Fruit fly (Drosophila melanogaster) whole organism, pupa: ENCODE results near the gene stg.

Experiments used
- CG10348 ChIP-seq: fragments of 200-800 bp; sonication (Bioruptor generic); IDR thresholded peaks from 2 replicates; pipeline ENCODE4 v1.3.6; 2022; ENCODE audit warnings: missing biosample characterization, missing genetic modification characterization
- CG12605 ChIP-seq: fragments of 200-800 bp; sonication (Bioruptor generic); IDR thresholded peaks from 2 replicates; pipeline ENCODE4 v1.3.6; 2022; ENCODE audit warnings: missing biosample characterization, missing genetic modification characterization
- CG13204 ChIP-seq: fragments of 200-800 bp; sonication (Bioruptor generic); optimal IDR thresholded peaks from 2 replicates; lab custom pipeline; 2018; ENCODE audit warnings: missing biosample characterization, mild to moderate bottlenecking, missing genetic modification characterization, moderate library complexity
- CG14655 ChIP-seq: fragments of 200-800 bp; sonication (Bioruptor generic); optimal IDR thresholded peaks from 3 replicates; lab custom pipeline; 2017; ENCODE audit warnings: mild to moderate bottlenecking, missing biosample characterization, missing genetic modification reagents, missing genetic modification characterization
- CG15710 ChIP-seq: fragments of 200-800 bp; sonication (Bioruptor generic); optimal IDR thresholded peaks from 2 replicates; lab custom pipeline; 2018; ENCODE audit warnings: missing biosample characterization, mild to moderate bottlenecking, missing genetic modification characterization, moderate library complexity
- CG17806 ChIP-seq: fragments of 200-800 bp; sonication (Bioruptor generic); optimal IDR thresholded peaks from 2 replicates; lab custom pipeline; 2018; ENCODE audit warnings: missing biosample characterization, mild to moderate bottlenecking, missing genetic modification characterization, moderate library complexity
- CG32121 ChIP-seq: fragments of 200-800 bp; sonication (Bioruptor generic); IDR thresholded peaks from 2 replicates; pipeline ENCODE4 v1.3.6; 2022; ENCODE audit warnings: missing biosample characterization, missing genetic modification characterization
- CG34367 ChIP-seq: fragments of 200-800 bp; sonication (Bioruptor generic); optimal IDR thresholded peaks from 2 replicates; lab custom pipeline; 2018; ENCODE audit warnings: missing biosample characterization, mild to moderate bottlenecking, missing genetic modification characterization
- CG4496 ChIP-seq: fragments of 200-800 bp; sonication (Bioruptor generic); IDR thresholded peaks from 3 replicates; pipeline ENCODE4 v1.3.6; 2022; ENCODE audit warnings: missing biosample characterization, missing genetic modification characterization
- CG8159 ChIP-seq: fragments of 200-800 bp; sonication (Bioruptor generic); optimal IDR thresholded peaks from 3 replicates; lab custom pipeline; 2018; ENCODE audit warnings: missing biosample characterization, mild to moderate bottlenecking, missing genetic modification characterization, moderate library complexity
- CG8301 ChIP-seq: fragments of 200-800 bp; sonication (Bioruptor generic); optimal IDR thresholded peaks from 2 replicates; lab custom pipeline; 2018; ENCODE audit warnings: missing biosample characterization, mild to moderate bottlenecking, missing genetic modification characterization
- CG9948 ChIP-seq: fragments of 200-800 bp; sonication (Bioruptor generic); optimal IDR thresholded peaks from 2 replicates; lab custom pipeline; 2018; ENCODE audit warnings: missing biosample characterization, mild to moderate bottlenecking, missing genetic modification characterization, moderate library complexity
- D1 ChIP-seq: fragments of 200-800 bp; sonication (Bioruptor generic); optimal IDR thresholded peaks from 2 replicates; lab custom pipeline; 2018; ENCODE audit warnings: missing biosample characterization, mild to moderate bottlenecking, missing genetic modification characterization, moderate library complexity
- EcR ChIP-seq: fragments of 200-800 bp; sonication (Bioruptor generic); optimal IDR thresholded peaks from 3 replicates; lab custom pipeline; 2019; ENCODE audit warnings: missing biosample characterization, missing genetic modification characterization, mild to moderate bottlenecking, moderate library complexity, missing genetic modification reagents
- Ets98B ChIP-seq: fragments of 200-800 bp; sonication (Bioruptor generic); IDR thresholded peaks from 2 replicates; pipeline ENCODE4 v1.3.6; 2022; ENCODE audit warnings: missing biosample characterization, missing genetic modification characterization
- Pif1A ChIP-seq: fragments of 200-800 bp; sonication (Bioruptor generic); optimal IDR thresholded peaks from 3 replicates; lab custom pipeline; 2016; ENCODE audit warnings: missing biosample characterization, missing genetic modification characterization
- Pif1B ChIP-seq: fragments of 200-800 bp; sonication (Bioruptor generic); optimal IDR thresholded peaks from 3 replicates; lab custom pipeline; 2016; ENCODE audit warnings: missing biosample characterization, missing genetic modification characterization
- Snoo ChIP-seq: fragments of 200-800 bp; sonication (Bioruptor generic); optimal IDR thresholded peaks from 3 replicates; lab custom pipeline; 2017; ENCODE audit warnings: missing biosample characterization, mild to moderate bottlenecking, missing genetic modification characterization, inconsistent platforms
- fd96Ca ChIP-seq: fragments of 200-800 bp; sonication (Bioruptor generic); IDR thresholded peaks from 3 replicates; pipeline ENCODE4 v1.3.6; 2022; ENCODE audit warnings: missing biosample characterization, missing genetic modification characterization
- gl ChIP-seq: fragments of 200-800 bp; sonication (Bioruptor generic); optimal IDR thresholded peaks from 2 replicates; lab custom pipeline; 2018; ENCODE audit warnings: missing biosample characterization, mild to moderate bottlenecking, missing genetic modification characterization
- rn ChIP-seq: fragments of 200-800 bp; sonication (Bioruptor generic); IDR thresholded peaks from 2 replicates; pipeline ENCODE4 v1.3.6; 2022; ENCODE audit warnings: missing biosample characterization, missing genetic modification characterization

The stg gene

DNA sequence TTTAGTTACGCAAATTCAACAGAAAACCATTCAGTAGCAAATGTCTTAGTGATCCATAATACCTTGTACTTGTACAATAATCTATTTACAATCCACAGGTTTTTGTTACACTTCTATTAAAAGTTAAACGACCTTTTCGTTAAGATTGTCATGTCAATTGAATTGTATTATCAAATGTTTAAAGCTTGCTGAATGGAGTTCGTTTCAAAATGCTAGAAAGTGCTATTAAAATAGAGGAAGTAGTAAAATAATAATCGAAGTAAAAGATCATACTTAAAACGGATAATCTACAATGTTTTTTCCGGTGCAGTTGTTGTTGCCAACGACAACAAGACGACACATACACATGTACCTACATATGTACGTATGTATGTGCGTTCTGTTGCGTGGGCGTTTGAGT is 37.6 kb downstream of the stg start:
- TF ChIP-seq CG8159 (tag; lab: Kevin White, UChicago): peak; percentile 3
- peak; percentile 16 for TF ChIP-seq CG8301 (tag; lab: Kevin White, UChicago)
- no peak for TF ChIP-seq CG12605 (GFP tag; lab: Robert Waterston, UW)

DNA sequence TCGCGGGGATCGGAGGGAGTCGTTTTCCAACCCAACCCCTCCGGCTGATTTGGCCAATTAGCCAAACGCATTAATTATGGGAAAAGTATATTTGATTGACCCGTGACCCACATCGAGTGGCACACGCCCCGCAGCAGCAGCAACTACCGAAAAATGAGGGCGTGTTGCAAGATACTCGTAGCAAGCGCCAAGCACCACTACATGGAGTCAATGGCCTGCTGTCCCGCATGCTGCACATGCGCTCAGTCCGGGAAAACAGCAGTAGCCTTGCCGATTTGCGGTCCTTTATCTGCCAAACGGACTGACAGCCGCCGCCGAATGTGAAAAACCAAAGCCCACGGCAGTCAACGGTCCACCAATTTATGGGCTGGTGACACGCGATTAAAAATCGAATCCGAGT is 38.3 kb downstream of the stg start:
- TF ChIP-seq EcR (GFP tag; lab: Kevin White, UChicago) (peak; percentile 2), CG9948 (tag; lab: Kevin White, UChicago) (no peak)

DNA sequence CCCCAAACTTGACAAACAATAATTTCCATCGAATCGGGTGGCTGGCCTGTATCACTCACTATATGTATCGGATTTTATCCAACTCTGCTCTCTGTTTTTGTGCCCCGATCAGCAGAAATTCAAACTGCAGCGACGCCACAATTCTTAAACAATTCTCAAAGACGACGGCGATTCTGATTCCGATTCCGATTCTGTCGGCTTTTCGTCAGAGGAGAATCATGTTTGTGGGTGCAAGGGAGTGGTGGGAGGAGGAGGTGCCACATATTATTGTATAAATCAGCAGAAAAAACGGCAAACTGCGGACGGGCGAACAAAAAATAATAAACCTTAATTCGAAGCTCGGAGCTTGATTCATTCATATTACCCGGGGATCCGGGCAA is 39.1 kb downstream of the stg start:
- TF ChIP-seq CG9948 (tag; lab: Kevin White, UChicago) (no peak), CG14655 (GFP tag; lab: Kevin White, UChicago) (no peak), CG8159 (tag; lab: Kevin White, UChicago) (no peak), CG34367 (tag; lab: Kevin White, UChicago) (no peak), CG10348 (no peak), CG13204 (GFP tag; lab: Kevin White, UChicago) (no peak), CG32121 (GFP tag; lab: Robert Waterston, UW) (no peak), Pif1B (GFP tag; lab: Kevin White, UChicago) (no peak), Ets98B (GFP tag; lab: Robert Waterston, UW) (no peak), Pif1A (GFP tag; lab: Kevin White, UChicago) (no peak), CG12605 (GFP tag; lab: Robert Waterston, UW) (no peak), CG8301 (tag; lab: Kevin White, UChicago) (no peak), CG17806 (tag; lab: Kevin White, UChicago) (no peak), fd96Ca (GFP tag; lab: Robert Waterston, UW) (no peak), rn (no peak), CG4496 (GFP tag; lab: Robert Waterston, UW) (no peak), D1 (no peak)

DNA sequence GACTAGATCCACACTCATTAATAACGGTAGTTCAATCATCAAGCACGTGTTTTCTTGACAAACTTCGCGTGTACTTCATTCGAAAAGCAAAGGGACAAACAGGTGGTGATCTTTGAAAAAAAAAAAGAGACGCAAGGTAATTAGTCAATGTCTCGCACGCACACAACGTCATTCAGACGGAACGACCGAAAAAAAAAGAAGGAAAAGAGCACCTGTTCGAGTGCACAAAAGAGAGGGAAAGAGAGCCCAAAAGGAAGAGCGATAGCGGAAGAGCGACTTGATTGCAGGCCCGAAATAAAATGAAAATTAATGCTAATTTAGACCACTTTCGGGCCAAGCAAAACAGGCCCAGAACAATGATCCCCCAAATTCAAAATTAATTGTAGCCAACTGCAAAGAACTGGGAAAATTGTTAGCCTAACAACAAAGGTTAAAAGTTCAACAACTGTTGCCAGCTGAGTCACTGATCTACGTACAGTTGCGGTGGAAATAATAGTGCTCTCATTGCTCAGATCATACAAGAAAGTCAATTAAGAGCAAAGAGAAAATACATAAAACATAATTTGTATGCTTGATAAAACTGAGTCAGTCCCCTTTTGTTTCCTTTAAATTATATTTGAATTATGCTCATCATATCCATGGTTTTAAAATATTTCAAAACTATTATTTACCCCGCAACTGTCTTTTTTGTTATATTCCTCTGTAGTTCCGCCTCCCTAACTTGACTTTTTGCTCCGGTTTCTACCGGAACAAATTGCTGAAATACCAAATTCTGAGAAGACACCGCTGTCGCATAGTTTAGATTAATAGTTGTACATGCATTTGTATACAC is 39.7 kb downstream of the stg start:
- TF ChIP-seq CG15710 (tag; lab: Kevin White, UChicago): no peak
- no peak for TF ChIP-seq gl (tag; lab: Kevin White, UChicago)
- no peak for TF ChIP-seq CG4496 (GFP tag; lab: Robert Waterston, UW)
- no peak for TF ChIP-seq CG34367 (tag; lab: Kevin White, UChicago)
- no peak for TF ChIP-seq CG9948 (tag; lab: Kevin White, UChicago)
- TF ChIP-seq Pif1A (GFP tag; lab: Kevin White, UChicago): no peak
- no peak for TF ChIP-seq CG13204 (GFP tag; lab: Kevin White, UChicago)
- TF ChIP-seq CG17806 (tag; lab: Kevin White, UChicago): no peak
- TF ChIP-seq, all 21 proteins: peak for 0

DNA sequence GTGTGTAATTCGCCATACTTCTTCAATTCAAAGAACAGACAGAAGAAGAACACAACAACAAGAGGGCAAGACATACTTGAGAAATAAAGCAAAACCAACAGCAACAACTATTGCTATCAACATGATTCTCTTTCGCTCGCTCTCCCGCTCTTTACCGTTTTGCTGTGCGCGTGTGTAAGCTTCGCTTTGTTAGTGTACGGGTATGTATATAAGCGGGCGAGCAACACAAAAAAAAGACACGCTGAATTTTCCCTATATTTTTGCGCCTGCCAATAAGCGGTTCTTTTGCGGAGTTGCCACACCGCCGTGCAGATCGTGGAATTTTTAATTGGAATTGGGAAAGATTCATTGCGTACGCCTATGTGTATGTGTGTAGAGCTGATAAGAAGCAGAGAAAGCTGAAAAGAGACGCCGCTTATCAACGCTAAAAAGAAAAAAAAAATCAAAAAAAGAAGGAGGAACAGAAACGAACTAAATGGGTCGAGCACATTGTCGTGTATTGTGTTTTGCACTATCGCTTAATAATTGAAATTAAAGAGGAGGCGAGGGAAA is 40.5 kb downstream of the stg start:
- peak; percentile 22 for TF ChIP-seq CG17806 (tag; lab: Kevin White, UChicago)
- TF ChIP-seq CG8159 (tag; lab: Kevin White, UChicago): peak; percentile 52
- peak; percentile 32 for TF ChIP-seq CG9948 (tag; lab: Kevin White, UChicago)
- TF ChIP-seq CG10348: no peak
- peak; percentile 36 for TF ChIP-seq CG15710 (tag; lab: Kevin White, UChicago)
- TF ChIP-seq D1: no peak
- TF ChIP-seq Pif1A (GFP tag; lab: Kevin White, UChicago): peak; percentile 21
- 0 out of 2 replicates have a peak, but pooled peaks have one; percentile 12 for TF ChIP-seq CG32121 (GFP tag; lab: Robert Waterston, UW)
- no peak for TF ChIP-seq rn
- TF ChIP-seq CG14655 (GFP tag; lab: Kevin White, UChicago): peak; percentile 47
- peak; percentile 68 for TF ChIP-seq Pif1B (GFP tag; lab: Kevin White, UChicago)
- TF ChIP-seq gl (tag; lab: Kevin White, UChicago): peak; percentile 80
- peak; percentile 34 for TF ChIP-seq EcR (GFP tag; lab: Kevin White, UChicago)
- peak; percentile 79 for TF ChIP-seq CG4496 (GFP tag; lab: Robert Waterston, UW)
- no peak for TF ChIP-seq Snoo
- TF ChIP-seq CG34367 (tag; lab: Kevin White, UChicago): peak; percentile 47
- TF ChIP-seq fd96Ca (GFP tag; lab: Robert Waterston, UW): peak; percentile 57; the same call in 2 of the 3 replicates
- TF ChIP-seq Ets98B (GFP tag; lab: Robert Waterston, UW): peak; percentile 50
- peak; percentile 75 for TF ChIP-seq CG12605 (GFP tag; lab: Robert Waterston, UW)
- TF ChIP-seq CG8301 (tag; lab: Kevin White, UChicago): peak; percentile 32
- TF ChIP-seq CG13204 (GFP tag; lab: Kevin White, UChicago): peak; percentile 70

DNA sequence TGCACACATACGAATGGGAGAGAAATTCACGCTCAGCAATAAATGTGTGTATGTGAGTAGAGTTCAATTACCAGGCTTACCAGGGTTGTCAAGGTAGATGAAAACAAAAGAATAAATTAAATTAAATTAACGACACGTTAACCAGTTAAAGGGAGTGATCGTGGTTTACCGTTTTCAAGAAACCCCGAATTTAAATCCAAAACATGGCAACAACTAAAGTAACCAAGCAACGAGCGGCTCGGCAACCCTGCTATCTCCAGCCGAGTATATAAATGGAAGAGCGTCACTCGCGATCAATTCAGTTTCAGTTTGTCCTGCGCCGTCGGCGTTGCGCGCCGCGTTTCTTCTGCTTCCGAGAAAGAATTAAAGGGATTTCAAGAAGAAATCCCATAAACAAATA is 41.3 kb downstream of the stg start:
- TF ChIP-seq Pif1A (GFP tag; lab: Kevin White, UChicago) (peak; percentile 100), fd96Ca (GFP tag; lab: Robert Waterston, UW) (peak; percentile 100), EcR (GFP tag; lab: Kevin White, UChicago) (peak; percentile 99), CG34367 (tag; lab: Kevin White, UChicago) (peak; percentile 100), CG13204 (GFP tag; lab: Kevin White, UChicago) (peak; percentile 99), CG4496 (GFP tag; lab: Robert Waterston, UW) (peak; percentile 100), CG9948 (tag; lab: Kevin White, UChicago) (peak; percentile 99), CG14655 (GFP tag; lab: Kevin White, UChicago) (peak; percentile 100), CG8301 (tag; lab: Kevin White, UChicago) (peak; percentile 100), Ets98B (GFP tag; lab: Robert Waterston, UW) (peak; percentile 100), rn (peak; percentile 99), gl (tag; lab: Kevin White, UChicago) (peak; percentile 99), CG12605 (GFP tag; lab: Robert Waterston, UW) (peak; percentile 100), D1 (peak; percentile 99), CG17806 (tag; lab: Kevin White, UChicago) (peak; percentile 100), Snoo (peak; percentile 100), Pif1B (GFP tag; lab: Kevin White, UChicago) (peak; percentile 100), CG8159 (tag; lab: Kevin White, UChicago) (peak; percentile 100), CG10348 (peak; percentile 96), CG32121 (GFP tag; lab: Robert Waterston, UW) (peak; percentile 100), CG15710 (tag; lab: Kevin White, UChicago) (peak; percentile 100)
